Fruit fly (Drosophila melanogaster) whole organism, embryonic: ENCODE results near the gene Sfp79B.

ENCODE experiments used
- Bteb2 ChIP-seq: fragments of 200-800 bp; sonication (Bioruptor generic); optimal IDR thresholded peaks from 2 replicates; lab custom pipeline; 2016; ENCODE audit warnings: missing biosample characterization, missing genetic modification characterization
- CG10267 ChIP-seq: fragments of 200-800 bp; sonication (Bioruptor generic); optimal IDR thresholded peaks from 2 replicates; lab custom pipeline; 2018; ENCODE audit warnings: missing biosample characterization, mild to moderate bottlenecking, missing genetic modification characterization, moderate library complexity
- CG11504 ChIP-seq: fragments of 200-800 bp; sonication (Bioruptor generic); optimal IDR thresholded peaks from 3 replicates; lab custom pipeline; 2019; ENCODE audit warnings: missing biosample characterization, mild to moderate bottlenecking, missing genetic modification characterization, moderate library complexity
- CG11695 ChIP-seq: fragments of 200-800 bp; sonication (Bioruptor generic); IDR thresholded peaks from 3 replicates; pipeline ENCODE4 v1.3.6; 2022; ENCODE audit warnings: missing biosample characterization, missing genetic modification characterization
- CG13894 ChIP-seq: fragments of 200-800 bp; sonication (Bioruptor generic); optimal IDR thresholded peaks from 3 replicates; lab custom pipeline; 2018; ENCODE audit warnings: missing biosample characterization, mild to moderate bottlenecking, missing genetic modification characterization, moderate library complexity
- CG14014 ChIP-seq: fragments of 200-800 bp; sonication (Bioruptor generic); IDR thresholded peaks from 2 replicates; pipeline ENCODE4 v1.3.6; 2022; ENCODE audit warnings: missing biosample characterization, missing genetic modification characterization
- CG14050 ChIP-seq: fragments of 200-800 bp; sonication (Bioruptor generic); IDR thresholded peaks from 3 replicates; pipeline ENCODE4 v1.3.6; 2022; ENCODE audit warnings: missing biosample characterization, missing genetic modification characterization
- CG15269 ChIP-seq: fragments of 200-800 bp; sonication (Bioruptor generic); optimal IDR thresholded peaks from 2 replicates; lab custom pipeline; 2018; ENCODE audit warnings: missing biosample characterization, mild to moderate bottlenecking, missing genetic modification characterization, moderate library complexity
- CG15696 ChIP-seq: fragments of 200-800 bp; sonication (Bioruptor generic); optimal IDR thresholded peaks from 2 replicates; lab custom pipeline; 2019; ENCODE audit warnings: missing biosample characterization, mild to moderate bottlenecking, missing genetic modification characterization, moderate library complexity
- CG1603 ChIP-seq: fragments of 200-800 bp; sonication (Bioruptor generic); optimal IDR thresholded peaks from 2 replicates; lab custom pipeline; 2019; ENCODE audit warnings: missing biosample characterization, mild to moderate bottlenecking, missing genetic modification characterization, moderate library complexity
- CG16779 ChIP-seq: fragments of 200-800 bp; sonication (Bioruptor generic); IDR thresholded peaks from 2 replicates; pipeline ENCODE4 v1.3.6; 2022; ENCODE audit warnings: missing biosample characterization, missing genetic modification characterization
- CG16813 ChIP-seq: fragments of 200-800 bp; sonication (Bioruptor generic); IDR thresholded peaks from 3 replicates; pipeline ENCODE4 v1.3.6; 2022; ENCODE audit warnings: missing biosample characterization, missing genetic modification characterization; ENCODE audit not compliant: partially characterized antibody
- CG17385 ChIP-seq: fragments of 200-800 bp; sonication (Bioruptor generic); optimal IDR thresholded peaks from 3 replicates; lab custom pipeline; 2018; ENCODE audit warnings: missing biosample characterization, mild to moderate bottlenecking, missing genetic modification characterization
- CG2120 ChIP-seq: fragments of 200-800 bp; sonication (Bioruptor generic); optimal IDR thresholded peaks from 3 replicates; lab custom pipeline; 2016; ENCODE audit warnings: missing biosample characterization, missing genetic modification characterization
- CG2202 ChIP-seq: fragments of 200-800 bp; sonication (Bioruptor generic); optimal IDR thresholded peaks from 2 replicates; lab custom pipeline; 2018; ENCODE audit warnings: missing biosample characterization, mild to moderate bottlenecking, missing genetic modification characterization
- CG2875 ChIP-seq: fragments of 200-800 bp; sonication (Bioruptor generic); optimal IDR thresholded peaks from 2 replicates; lab custom pipeline; 2017; ENCODE audit warnings: missing biosample characterization, mild to moderate bottlenecking, missing genetic modification characterization, missing genetic modification reagents
- CG31388 ChIP-seq: fragments of 200-800 bp; sonication (Bioruptor generic); optimal IDR thresholded peaks from 2 replicates; lab custom pipeline; 2016; ENCODE audit warnings: missing biosample characterization, missing genetic modification characterization
- CG3838 ChIP-seq: fragments of 200-800 bp; sonication (Bioruptor generic); optimal IDR thresholded peaks from 3 replicates; lab custom pipeline; 2016; ENCODE audit warnings: missing biosample characterization, missing genetic modification characterization
- CG4617 ChIP-seq: fragments of 200-800 bp; sonication (Bioruptor generic); optimal IDR thresholded peaks from 3 replicates; lab custom pipeline; 2016; ENCODE audit warnings: missing biosample characterization, missing genetic modification characterization, borderline replicate concordance
- CG7786 ChIP-seq: fragments of 200-800 bp; sonication (Bioruptor generic); optimal IDR thresholded peaks from 2 replicates; lab custom pipeline; 2016; ENCODE audit warnings: missing biosample characterization, missing genetic modification characterization
- CG8290 ChIP-seq, 3 experiments: fragments of 200-800 bp; sonication (Bioruptor generic); optimal IDR thresholded peaks; 2 replicates each; lab custom pipeline; 2016 to 2019; ENCODE audit warnings: missing biosample characterization in 3 of 3, missing genetic modification characterization in 3 of 3, mild to moderate bottlenecking in 2 of 3, moderate library complexity in 1 of 3
- CG8388 ChIP-seq: fragments of 200-800 bp; sonication (Bioruptor generic); optimal IDR thresholded peaks from 2 replicates; lab custom pipeline; 2019; ENCODE audit warnings: missing biosample characterization, mild to moderate bottlenecking, missing genetic modification characterization, moderate library complexity
- CG9727 ChIP-seq: fragments of 200-800 bp; sonication (Bioruptor generic); optimal IDR thresholded peaks from 3 replicates; lab custom pipeline; 2017; ENCODE audit warnings: missing biosample characterization, mild to moderate bottlenecking, missing genetic modification characterization
- Dek ChIP-seq: fragments of 200-800 bp; sonication (Bioruptor generic); optimal IDR thresholded peaks from 3 replicates; lab custom pipeline; 2019; ENCODE audit warnings: missing biosample characterization, mild to moderate bottlenecking, missing genetic modification characterization, moderate library complexity
- Dp ChIP-seq: fragments of 200-800 bp; sonication (Bioruptor generic); optimal IDR thresholded peaks from 2 replicates; lab custom pipeline; 2018; ENCODE audit warnings: missing biosample characterization, mild to moderate bottlenecking, missing genetic modification characterization, moderate library complexity
- ERR ChIP-seq: fragments of 200-800 bp; sonication (Bioruptor generic); optimal IDR thresholded peaks from 2 replicates; lab custom pipeline; 2016; ENCODE audit warnings: missing biosample characterization, missing genetic modification characterization
- HHEX ChIP-seq: fragments of 200-800 bp; sonication (Bioruptor generic); optimal IDR thresholded peaks from 3 replicates; lab custom pipeline; 2017; ENCODE audit warnings: missing biosample characterization, mild to moderate bottlenecking, missing genetic modification characterization, missing genetic modification reagents
- HmgZ ChIP-seq: fragments of 200-800 bp; sonication (Bioruptor generic); optimal IDR thresholded peaks from 2 replicates; lab custom pipeline; 2018; ENCODE audit warnings: missing biosample characterization, mild to moderate bottlenecking, missing genetic modification characterization
- Mad ChIP-seq: fragments of 200-800 bp; sonication (Bioruptor generic); optimal IDR thresholded peaks from 2 replicates; lab custom pipeline; 2016; ENCODE audit warnings: missing biosample characterization, missing genetic modification characterization
- NC2α ChIP-seq: fragments of 200-800 bp; sonication (Bioruptor generic); optimal IDR thresholded peaks from 2 replicates; lab custom pipeline; 2016; ENCODE audit warnings: missing biosample characterization, missing genetic modification characterization
- NK7.1 ChIP-seq: fragments of 200-800 bp; sonication (Bioruptor generic); optimal IDR thresholded peaks from 3 replicates; lab custom pipeline; 2016; ENCODE audit warnings: missing biosample characterization, missing genetic modification characterization
- YL-1 ChIP-seq: fragments of 200-800 bp; sonication (Bioruptor generic); optimal IDR thresholded peaks from 3 replicates; lab custom pipeline; 2017; ENCODE audit warnings: missing biosample characterization, mild to moderate bottlenecking, missing genetic modification characterization
- dimm ChIP-seq: fragments of 200-800 bp; sonication (Bioruptor generic); IDR thresholded peaks from 2 replicates; pipeline ENCODE4 v1.3.6; 2022; ENCODE audit warnings: missing biosample characterization, missing genetic modification characterization
- esg ChIP-seq: fragments of 200-800 bp; sonication (Bioruptor generic); conservative IDR thresholded peaks from 2 replicates; pipeline ENCODE4 v1.3.6; 2022; ENCODE audit warnings: missing biosample characterization, missing genetic modification characterization
- ewg ChIP-seq: fragments of 200-800 bp; sonication (Bioruptor generic); optimal IDR thresholded peaks from 3 replicates; lab custom pipeline; 2017; ENCODE audit warnings: mild to moderate bottlenecking, missing biosample characterization, missing genetic modification reagents, missing genetic modification characterization
- eyg ChIP-seq: fragments of 200-800 bp; sonication (Bioruptor generic); optimal IDR thresholded peaks from 3 replicates; lab custom pipeline; 2016; ENCODE audit warnings: missing biosample characterization, missing genetic modification characterization
- fru ChIP-seq: fragments of >200 bp; optimal IDR thresholded peaks from 2 replicates; lab custom pipeline; 2017
- gcm2 ChIP-seq: fragments of 200-800 bp; sonication (Bioruptor generic); optimal IDR thresholded peaks from 2 replicates; lab custom pipeline; 2016; ENCODE audit warnings: missing biosample characterization, missing genetic modification characterization
- gsb ChIP-seq: fragments of 200-800 bp; sonication (Bioruptor generic); IDR thresholded peaks from 2 replicates; pipeline ENCODE4 v1.3.6; 2022; ENCODE audit warnings: missing biosample characterization, missing genetic modification characterization
- ham ChIP-seq: fragments of 200-800 bp; sonication (Bioruptor generic); IDR thresholded peaks from 2 replicates; pipeline ENCODE4 v1.3.6; 2022; ENCODE audit warnings: missing biosample characterization, missing genetic modification characterization
- inv ChIP-seq: fragments of 200-800 bp; sonication (Bioruptor generic); IDR thresholded peaks from 2 replicates; pipeline ENCODE4 v1.3.6; 2022; ENCODE audit warnings: missing biosample characterization, missing genetic modification characterization; ENCODE audit not compliant: partially characterized antibody
- lola ChIP-seq, 3 experiments: fragments of >200 bp in 2 of 3; fragments of 200-800 bp in 1 of 3; sonication (Bioruptor generic) in 1 of 3; optimal IDR thresholded peaks; 2 replicates each; lab custom pipeline; 2017 to 2019; ENCODE audit warnings: missing biosample characterization in 3 of 3, missing genetic modification characterization in 3 of 3, mild to moderate bottlenecking in 1 of 3, moderate library complexity in 1 of 3
- nmo ChIP-seq: fragments of 200-800 bp; sonication (Bioruptor generic); optimal IDR thresholded peaks from 2 replicates; lab custom pipeline; 2018; ENCODE audit warnings: missing biosample characterization, mild to moderate bottlenecking, missing genetic modification characterization, moderate library complexity
- onecut ChIP-seq: fragments of 200-800 bp; sonication (Bioruptor generic); IDR thresholded peaks from 2 replicates; pipeline ENCODE4 v1.3.6; 2022; ENCODE audit warnings: missing biosample characterization, missing genetic modification characterization
- peb ChIP-seq: fragments of 200-800 bp; sonication (Bioruptor generic); IDR thresholded peaks from 2 replicates; pipeline ENCODE4 v1.3.6; 2022; ENCODE audit warnings: missing biosample characterization, missing genetic modification characterization
- pnt ChIP-seq: fragments of 200-800 bp; sonication (Bioruptor generic); optimal IDR thresholded peaks from 3 replicates; lab custom pipeline; 2016; ENCODE audit warnings: missing biosample characterization, missing genetic modification characterization
- row ChIP-seq: fragments of 200-800 bp; sonication (Bioruptor generic); IDR thresholded peaks from 3 replicates; pipeline ENCODE4 v1.3.6; 2022; ENCODE audit warnings: missing biosample characterization, missing genetic modification characterization
- sqz ChIP-seq: fragments of 200-800 bp; sonication (Bioruptor generic); optimal IDR thresholded peaks from 3 replicates; lab custom pipeline; 2018; ENCODE audit warnings: missing biosample characterization, mild to moderate bottlenecking, missing genetic modification characterization
- tio ChIP-seq: fragments of 200-800 bp; sonication (Bioruptor generic); optimal IDR thresholded peaks from 2 replicates; lab custom pipeline; 2017; ENCODE audit warnings: missing biosample characterization, missing genetic modification characterization, inconsistent platforms
- tx ChIP-seq: fragments of 200-800 bp; sonication (Bioruptor generic); optimal IDR thresholded peaks from 2 replicates; lab custom pipeline; 2016; ENCODE audit warnings: missing biosample characterization, missing genetic modification characterization

The Sfp79B gene

dm6 chr3L:22071687-22072394, 8.3 kb upstream of the Sfp79B start, which contains the start of gene CG7139 (continued):
- TF ChIP-seq sqz (GFP tag; lab: Kevin White, UChicago) (no peak), CG9727 (no peak), ham (GFP tag; lab: Robert Waterston, UW) (no peak), tio (GFP tag; lab: Kevin White, UChicago) (no peak), NK7.1 (GFP tag; lab: Kevin White, UChicago) (no peak), lola (GFP tag; optimal IDR thresholded peaks at IDR 0.05; lab: Kevin White, UChicago) (no peak), YL-1 (GFP tag; lab: Kevin White, UChicago) (peak; percentile 14), CG1603 (tag; lab: Kevin White, UChicago) (peak; percentile 7), ewg (GFP tag; lab: Kevin White, UChicago) (no peak), CG16779 (GFP tag; lab: Robert Waterston, UW) (no peak), CG16813 (peak; percentile 85), pnt (no peak), CG8290 (GFP tag; optimal IDR thresholded peaks at IDR 0.05; lab: Kevin White, UChicago) (peak; percentile 50), CG8290 (tag; optimal IDR thresholded peaks at IDR 0.05; lab: Kevin White, UChicago) (peak; percentile 54 to 69), CG8388 (GFP tag; lab: Kevin White, UChicago) (no peak), CG17385 (peak; percentile 12), CG11695 (no peak), onecut (GFP tag; lab: Robert Waterston, UW) (peak; percentile 71), ERR (no peak), esg (GFP tag; lab: Robert Waterston, UW) (no peak), HHEX (GFP tag; lab: Kevin White, UChicago) (no peak), nmo (GFP tag; lab: Kevin White, UChicago) (peak; percentile 22), HmgZ (tag; lab: Kevin White, UChicago) (peak; percentile 14), CG14014 (no peak), NC2α (GFP tag; lab: Kevin White, UChicago) (no peak), CG15269 (tag; lab: Kevin White, UChicago) (no peak), inv (GFP tag; lab: Robert Waterston, UW) (peak; percentile 46; the same call in 1 of the 2 replicates), CG4617 (GFP tag; lab: Kevin White, UChicago) (peak; percentile 70), CG13894 (tag; lab: Kevin White, UChicago) (peak; percentile 26), CG2875 (no peak), CG11504 (tag; lab: Kevin White, UChicago) (no peak), CG15696 (no peak), CG3838 (GFP tag; lab: Kevin White, UChicago) (no peak), CG2202 (tag; lab: Kevin White, UChicago) (no peak), gcm2 (GFP tag; lab: Kevin White, UChicago) (no peak), CG31388 (GFP tag; lab: Kevin White, UChicago) (no peak), CG7786 (GFP tag; lab: Kevin White, UChicago) (no peak), tx (no peak), Mad (GFP tag; lab: Kevin White, UChicago) (no peak), Dp (no peak), CG2120 (peak; percentile 12), dimm (GFP tag; lab: Robert Waterston, UW) (no peak), gsb (GFP tag; lab: Robert Waterston, UW) (no peak), row (GFP tag; lab: Robert Waterston, UW) (peak; percentile 81), CG14050 (no peak), peb (GFP tag; lab: Robert Waterston, UW) (no peak), fru (no peak), eyg (no peak), Bteb2 (GFP tag; lab: Kevin White, UChicago) (no peak), CG10267 (tag; lab: Kevin White, UChicago) (peak; percentile 9), Dek (tag; lab: Kevin White, UChicago) (no peak)
